Fruit fly (Drosophila melanogaster): Measurements from ENCODE around the gene Nepl16.
"Not testable (repeated sequence)": the region's sequence is repeated elsewhere in the genome, so short reads cannot be mapped to it uniquely, and the experiment has no call there.

DNA sequence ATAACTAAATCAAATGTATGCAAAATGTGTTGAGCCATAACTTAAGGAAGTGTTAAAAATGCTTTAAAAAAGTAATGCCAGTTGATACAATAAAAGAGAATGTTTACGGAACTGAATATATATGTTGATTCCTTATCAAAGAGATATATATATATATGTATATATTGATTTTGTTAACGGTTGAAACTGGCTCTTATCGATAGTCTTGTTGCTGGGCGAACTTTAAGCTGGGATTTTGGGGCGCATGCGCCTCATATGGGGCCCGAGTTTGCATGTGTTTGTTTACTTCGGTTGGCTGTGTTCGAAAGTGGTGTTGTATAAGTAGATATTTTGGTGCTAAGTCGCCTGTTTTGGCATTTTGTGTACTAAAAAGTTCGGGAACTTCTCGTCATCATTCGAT is 18.7 kb upstream of the Nepl16 start, which contains the start of gene Bili:
- not testable (repeated sequence) for TF ChIP-seq insv, Myc, h, ttk (optimal IDR thresholded peaks at IDR 0.05)

Data from Kc167 (cell line).